Fruit fly (Drosophila melanogaster) whole organism, prepupa: ENCODE results near the gene Fpgs1.

Source experiments
- Blimp-1 ChIP-seq: fragments of 200-800 bp; sonication (Bioruptor generic); optimal IDR thresholded peaks from 3 replicates; lab custom pipeline; 2017; ENCODE audit warnings: missing biosample characterization, missing genetic modification characterization, mild to moderate bottlenecking, moderate library complexity, missing genetic modification reagents
- CG10669 ChIP-seq: fragments of 200-800 bp; sonication (Bioruptor generic); optimal IDR thresholded peaks from 3 replicates; lab custom pipeline; 2018; ENCODE audit warnings: missing biosample characterization, mild to moderate bottlenecking, missing genetic modification characterization, moderate library complexity
- CG15336 ChIP-seq: fragments of 200-800 bp; sonication (Bioruptor generic); IDR thresholded peaks from 2 replicates; pipeline ENCODE4 v1.3.6; 2022; ENCODE audit warnings: missing biosample characterization, missing genetic modification characterization
- CG1621 ChIP-seq: fragments of 200-800 bp; sonication (Bioruptor generic); optimal IDR thresholded peaks from 3 replicates; lab custom pipeline; 2018; ENCODE audit warnings: missing biosample characterization, mild to moderate bottlenecking, missing genetic modification characterization
- CG16779 ChIP-seq: fragments of 200-800 bp; sonication (Bioruptor generic); optimal IDR thresholded peaks from 3 replicates; lab custom pipeline; 2017; ENCODE audit warnings: missing biosample characterization, mild to moderate bottlenecking, missing genetic modification characterization
- CG3032 ChIP-seq: fragments of 200-800 bp; optimal IDR thresholded peaks from 2 replicates; lab custom pipeline; 2019; ENCODE audit warnings: missing biosample characterization, mild to moderate bottlenecking, missing genetic modification characterization, moderate library complexity
- CG32006 ChIP-seq: fragments of 200-800 bp; sonication (Bioruptor generic); optimal IDR thresholded peaks from 3 replicates; lab custom pipeline; 2017; ENCODE audit warnings: missing biosample characterization, mild to moderate bottlenecking, missing genetic modification characterization
- CG34406 ChIP-seq: fragments of 200-800 bp; sonication (Bioruptor generic); optimal IDR thresholded peaks from 3 replicates; lab custom pipeline; 2016; ENCODE audit warnings: missing biosample characterization, missing genetic modification characterization
- CG4318 ChIP-seq: fragments of 200-800 bp; sonication (Bioruptor generic); optimal IDR thresholded peaks from 3 replicates; lab custom pipeline; 2017; ENCODE audit warnings: missing biosample characterization, mild to moderate bottlenecking, missing genetic modification characterization
- CG6163 ChIP-seq: fragments of 200-800 bp; sonication (Bioruptor generic); IDR thresholded peaks from 3 replicates; pipeline ENCODE4 v1.3.6; 2022; ENCODE audit warnings: missing biosample characterization, missing genetic modification characterization
- CG6276 ChIP-seq: fragments of 200-800 bp; sonication (Bioruptor generic); optimal IDR thresholded peaks from 2 replicates; lab custom pipeline; 2017; ENCODE audit warnings: missing biosample characterization, mild to moderate bottlenecking, missing genetic modification characterization
- CG6792 ChIP-seq: fragments of 200-800 bp; sonication (Bioruptor generic); optimal IDR thresholded peaks from 3 replicates; lab custom pipeline; 2016; ENCODE audit warnings: missing biosample characterization, missing genetic modification characterization
- CG6854 ChIP-seq: fragments of 200-800 bp; sonication (Bioruptor generic); optimal IDR thresholded peaks from 2 replicates; lab custom pipeline; 2017; ENCODE audit warnings: missing biosample characterization, mild to moderate bottlenecking, missing genetic modification characterization
- CG7368 ChIP-seq: fragments of 200-800 bp; sonication (Bioruptor generic); optimal IDR thresholded peaks from 3 replicates; lab custom pipeline; 2016; ENCODE audit warnings: missing biosample characterization, missing genetic modification characterization
- CG8119 ChIP-seq: fragments of 200-800 bp; sonication (Bioruptor generic); IDR thresholded peaks from 3 replicates; pipeline ENCODE4 v1.3.6; 2022; ENCODE audit warnings: missing biosample characterization, missing genetic modification characterization
- CG8632 ChIP-seq: fragments of 200-800 bp; sonication (Bioruptor generic); optimal IDR thresholded peaks from 3 replicates; lab custom pipeline; 2016; ENCODE audit warnings: missing biosample characterization, missing genetic modification characterization
- Ets21C ChIP-seq: fragments of 200-800 bp; sonication (Bioruptor generic); optimal IDR thresholded peaks from 3 replicates; lab custom pipeline; 2016; ENCODE audit warnings: missing biosample characterization, missing genetic modification characterization
- Ets96B ChIP-seq: fragments of 200-800 bp; optimal IDR thresholded peaks from 2 replicates; lab custom pipeline; 2019; ENCODE audit warnings: missing biosample characterization, mild to moderate bottlenecking, missing genetic modification characterization, moderate library complexity
- Gug ChIP-seq: fragments of 200-800 bp; sonication (Bioruptor generic); IDR thresholded peaks from 2 replicates; pipeline ENCODE4 v1.3.6; 2022; ENCODE audit warnings: missing biosample characterization, missing genetic modification characterization
- Lpt ChIP-seq: fragments of 200-800 bp; sonication (Bioruptor generic); optimal IDR thresholded peaks from 3 replicates; lab custom pipeline; 2016; ENCODE audit warnings: missing biosample characterization, missing genetic modification characterization
- Sox102F ChIP-seq: fragments of 200-800 bp; sonication (Bioruptor generic); optimal IDR thresholded peaks from 2 replicates; lab custom pipeline; 2016; ENCODE audit warnings: missing biosample characterization, mild to moderate bottlenecking, missing genetic modification characterization
- Sox14 ChIP-seq: fragments of 200-800 bp; sonication (Bioruptor generic); optimal IDR thresholded peaks from 3 replicates; lab custom pipeline; 2016; ENCODE audit warnings: missing biosample characterization, missing genetic modification characterization
- dsx ChIP-seq: fragments of 200-800 bp; optimal IDR thresholded peaks from 3 replicates; lab custom pipeline; 2019; ENCODE audit warnings: missing biosample characterization, mild to moderate bottlenecking, missing genetic modification characterization, moderate library complexity; ENCODE audit not compliant: poor library complexity, severe bottlenecking
- eg ChIP-seq: fragments of 200-800 bp; sonication (Bioruptor generic); IDR thresholded peaks from 3 replicates; pipeline ENCODE4 v1.3.6; 2022; ENCODE audit warnings: missing biosample characterization, missing genetic modification characterization
- esn ChIP-seq: fragments of 200-800 bp; sonication (Bioruptor generic); optimal IDR thresholded peaks from 2 replicates; lab custom pipeline; 2016; ENCODE audit warnings: missing biosample characterization, mild to moderate bottlenecking, missing genetic modification characterization, moderate library complexity
- fd85E ChIP-seq: fragments of 200-800 bp; sonication (Bioruptor generic); optimal IDR thresholded peaks from 3 replicates; lab custom pipeline; 2016; ENCODE audit warnings: missing biosample characterization, missing genetic modification characterization
- fkh ChIP-seq: fragments of 200-800 bp; sonication (Bioruptor generic); optimal IDR thresholded peaks from 3 replicates; lab custom pipeline; 2017; ENCODE audit warnings: missing biosample characterization, mild to moderate bottlenecking, missing genetic modification characterization, moderate library complexity
- lz ChIP-seq: fragments of 200-800 bp; sonication (Bioruptor generic); optimal IDR thresholded peaks from 3 replicates; lab custom pipeline; 2016; ENCODE audit warnings: missing biosample characterization, missing genetic modification characterization
- net ChIP-seq: fragments of 200-800 bp; sonication (Bioruptor generic); optimal IDR thresholded peaks from 3 replicates; lab custom pipeline; 2016; ENCODE audit warnings: missing biosample characterization, missing genetic modification characterization
- ss ChIP-seq, 2 experiments: fragments of 200-800 bp; sonication (Bioruptor generic); optimal IDR thresholded peaks; 2 replicates in 1 of 2; 3 replicates in 1 of 2; lab custom pipeline; 2017 to 2018; ENCODE audit warnings: mild to moderate bottlenecking in 2 of 2, missing biosample characterization in 2 of 2, missing genetic modification characterization in 2 of 2, moderate library complexity in 1 of 2
- svp ChIP-seq: fragments of 200-800 bp; sonication (Bioruptor generic); peaks from one replicate; lab custom pipeline; 2016; ENCODE audit warnings: missing biosample characterization, missing genetic modification characterization
- topi ChIP-seq: fragments of 200-800 bp; sonication (Bioruptor generic); optimal IDR thresholded peaks from 3 replicates; lab custom pipeline; 2016; ENCODE audit warnings: missing biosample characterization, missing genetic modification characterization
- vri ChIP-seq: fragments of 200-800 bp; sonication (Bioruptor generic); optimal IDR thresholded peaks from 3 replicates; lab custom pipeline; 2016; ENCODE audit warnings: missing biosample characterization, mild to moderate bottlenecking, missing genetic modification characterization

Fpgs1 gene

dm6 chrX:12596353-12597107 is 15.1 kb upstream of the Fpgs1 start:
- TF ChIP-seq Ets96B (tag; lab: Kevin White, UChicago): peak; percentile 11
- TF ChIP-seq CG4318 (GFP tag; lab: Kevin White, UChicago): no peak
- peak; percentile 18 for TF ChIP-seq fkh (GFP tag; lab: Kevin White, UChicago)
- peak; percentile 36 for TF ChIP-seq net (GFP tag; lab: Kevin White, UChicago)
- peak; percentile 53 for TF ChIP-seq Lpt (GFP tag; lab: Kevin White, UChicago)
- peak; percentile 58 for TF ChIP-seq CG8632 (GFP tag; lab: Kevin White, UChicago)
- peak; percentile 65 for TF ChIP-seq CG8119 (GFP tag; lab: Robert Waterston, UW)
- TF ChIP-seq fd85E (GFP tag; lab: Kevin White, UChicago): no peak
- TF ChIP-seq Sox14 (GFP tag; lab: Kevin White, UChicago): peak; percentile 7
- peak; percentile 98 for TF ChIP-seq svp (GFP tag; lab: Kevin White, UChicago)
- peak; percentile 67 for TF ChIP-seq CG34406
- TF ChIP-seq CG6276 (GFP tag; lab: Kevin White, UChicago): peak; percentile 63
- no peak for TF ChIP-seq CG7368
- TF ChIP-seq Ets21C (GFP tag; lab: Kevin White, UChicago): no peak
- TF ChIP-seq eg (GFP tag; lab: Robert Waterston, UW): peak; percentile 59; the same call in 2 of the 3 replicates
- TF ChIP-seq esn (GFP tag; lab: Kevin White, UChicago): peak; percentile 68
- no peak for TF ChIP-seq CG10669 (GFP tag; lab: Kevin White, UChicago)
- peak; percentile 52 for TF ChIP-seq CG6792
- TF ChIP-seq CG6854 (GFP tag; lab: Kevin White, UChicago): peak; percentile 90
- TF ChIP-seq CG15336: 0 out of 2 replicates have a peak, but pooled peaks have one; percentile 13
- peak; percentile 66 for TF ChIP-seq Blimp-1
- no peak for TF ChIP-seq Gug (GFP tag; lab: Robert Waterston, UW)
- TF ChIP-seq CG6163: peak; percentile 63; the same call in 2 of the 3 replicates
- TF ChIP-seq lz (GFP tag; lab: Kevin White, UChicago): peak; percentile 29
- peak; percentile 80 for TF ChIP-seq topi (GFP tag; lab: Kevin White, UChicago)
- peak; percentile 69 for TF ChIP-seq CG16779 (tag; lab: Kevin White, UChicago)
- peak; percentile 79 for TF ChIP-seq vri (GFP tag; lab: Kevin White, UChicago)
- TF ChIP-seq CG3032: peak; percentile 11

- TF ChIP-seq Blimp-1 (no peak), Gug (GFP tag; lab: Robert Waterston, UW) (no peak), CG1621 (tag; lab: Kevin White, UChicago) (no peak), CG32006 (no peak)
Measured at dm6 chrX:12600802-12601793, 10.6 kb upstream of the Fpgs1 start.

dm6 chrX:12613248-12613805 is 1.7 kb downstream of the Fpgs1 start:
- TF ChIP-seq fkh (GFP tag; lab: Kevin White, UChicago) (no peak), ss (GFP tag; optimal IDR thresholded peaks at IDR 0.05; lab: Kevin White, UChicago) (no peak), eg (GFP tag; lab: Robert Waterston, UW) (no peak), dsx (no peak), Sox102F (no peak), CG8119 (GFP tag; lab: Robert Waterston, UW) (no peak), Ets96B (tag; lab: Kevin White, UChicago) (no peak)
